Worm (Caenorhabditis elegans): ENCODE results near the gene catp-2.
A peak's percentile ranks its signal among the peaks of the same experiment; 100 is the strongest.

catp-2 gene

DNA sequence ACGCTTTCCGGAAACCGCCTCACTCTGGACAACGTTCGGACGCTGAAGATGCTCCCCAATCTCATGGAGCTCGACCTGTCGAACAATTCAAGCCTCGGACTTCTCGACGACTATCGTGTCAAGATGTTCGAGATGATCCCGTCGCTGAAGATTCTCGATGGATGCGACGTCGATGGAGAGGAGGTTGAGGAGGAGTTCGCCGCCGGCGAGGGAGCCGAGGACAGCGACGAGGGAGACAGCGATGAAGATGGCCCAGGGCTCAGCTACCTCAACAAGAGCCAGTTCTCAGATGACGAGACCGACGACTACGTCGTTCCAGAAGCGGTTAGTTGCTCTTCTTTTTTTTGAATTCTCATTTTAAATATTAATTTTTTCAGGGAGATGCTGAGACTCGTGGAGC, 43.7 kb upstream of the catp-2 start:
- no peak for TF ChIP-seq nhr-77 (tag; optimal IDR thresholded peaks at IDR 0.05)
- TF ChIP-seq sup-37 (GFP tag; optimal IDR thresholded peaks at IDR 0.05), result no peak
- no peak for TF ChIP-seq aha-1 (tag; optimal IDR thresholded peaks at IDR 0.05)
- no peak for TF ChIP-seq vab-15 (tag; optimal IDR thresholded peaks at IDR 0.05)
- no peak for TF ChIP-seq efl-1 (optimal IDR thresholded peaks at IDR 0.05)
- TF ChIP-seq efl-1 (GFP tag; optimal IDR thresholded peaks at IDR 0.05 in 1 of 2), result peak in 1 of 2 experiments; percentile 15
- no peak for TF ChIP-seq tbx-2 (tag; optimal IDR thresholded peaks at IDR 0.05)

DNA sequence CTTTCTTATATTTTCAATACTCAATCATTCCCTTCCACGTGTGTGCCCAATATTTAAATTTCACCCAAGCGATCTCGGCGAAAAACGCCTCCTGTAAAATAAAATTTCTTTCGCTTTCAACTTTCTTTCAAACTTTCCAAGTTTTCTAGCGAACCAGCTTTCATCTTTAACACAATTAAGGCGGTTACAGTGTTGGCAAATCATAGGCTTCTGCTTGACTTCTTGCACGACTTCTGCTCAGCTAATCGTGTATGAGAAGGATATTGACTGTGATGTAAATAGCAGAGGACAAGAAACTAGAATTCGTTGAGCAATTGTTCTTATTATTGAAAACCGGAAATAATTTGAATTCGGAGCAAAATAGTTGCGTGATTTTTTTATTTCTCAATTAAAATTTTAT, 43.2 kb upstream of the catp-2 start:
- TF ChIP-seq lin-14 (GFP tag; optimal IDR thresholded peaks at IDR 0.05) (no peak), aly-2 (tag; optimal IDR thresholded peaks at IDR 0.05) (no peak), nhr-20 (tag; optimal IDR thresholded peaks at IDR 0.05) (no peak), hlh-17 (GFP tag; optimal IDR thresholded peaks at IDR 0.05; ENCODE audit: borderline replicate concordance) (no peak), hpl-2 (GFP tag; optimal IDR thresholded peaks at IDR 0.05) (no peak), lin-35 (GFP tag; optimal IDR thresholded peaks at IDR 0.05) (no peak), pag-3 (tag; optimal IDR thresholded peaks at IDR 0.05; ENCODE audit: borderline replicate concordance, insufficient read depth) (no peak), efl-3 (GFP tag; optimal IDR thresholded peaks at IDR 0.05) (no peak), nhr-28 (tag; optimal IDR thresholded peaks at IDR 0.05) (no peak), tlp-1 (tag; optimal IDR thresholded peaks at IDR 0.05) (no peak), pax-3 (tag; optimal IDR thresholded peaks at IDR 0.05) (no peak), ceh-90 (tag; optimal IDR thresholded peaks at IDR 0.05) (no peak)

DNA sequence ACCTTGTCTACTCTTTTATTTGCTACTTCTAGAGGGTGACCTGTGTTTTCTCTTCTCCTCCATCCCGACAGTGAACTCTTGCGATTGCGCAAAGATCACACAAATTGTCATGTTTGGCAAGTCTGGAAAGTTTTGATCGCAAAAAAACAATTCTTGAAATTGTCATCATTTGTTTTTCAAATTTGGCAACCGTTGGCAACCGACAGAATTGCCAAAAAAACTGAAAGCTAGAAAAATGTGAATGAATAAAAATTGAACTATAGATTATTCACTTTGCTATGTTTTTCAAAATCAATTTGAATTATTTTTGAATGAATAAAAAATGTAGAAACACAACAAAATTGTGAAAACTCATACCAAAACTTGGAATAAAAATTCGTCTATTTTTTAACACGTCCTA, 39.5 kb upstream of the catp-2 start, which contains the start of gene ugt-11:
TSS of gene ugt-11 (minus strand) at position 101 of the 400 bp plus-strand sequence.
- TF ChIP-seq hlh-4 (tag; optimal IDR thresholded peaks at IDR 0.05) (no peak), lin-15B (tag; optimal IDR thresholded peaks at IDR 0.05) (no peak), ama-1 (optimal IDR thresholded peaks at IDR 0.05) (no peak), rnt-1 (tag; optimal IDR thresholded peaks at IDR 0.05) (no peak), pag-3 (tag; optimal IDR thresholded peaks at IDR 0.05; ENCODE audit: borderline replicate concordance, insufficient read depth) (no peak), snpc-4 (tag; optimal IDR thresholded peaks at IDR 0.05) (no peak), vab-15 (tag; optimal IDR thresholded peaks at IDR 0.05) (no peak), unc-98 (GFP tag; IDR thresholded peaks at IDR 0.05) (no peak), efl-1 (optimal IDR thresholded peaks at IDR 0.05) (no peak), efl-1 (GFP tag; optimal IDR thresholded peaks at IDR 0.05 in 1 of 2) (no peak), ceh-8 (GFP tag; optimal IDR thresholded peaks at IDR 0.05) (no peak), ceh-90 (tag; optimal IDR thresholded peaks at IDR 0.05) (no peak)

DNA sequence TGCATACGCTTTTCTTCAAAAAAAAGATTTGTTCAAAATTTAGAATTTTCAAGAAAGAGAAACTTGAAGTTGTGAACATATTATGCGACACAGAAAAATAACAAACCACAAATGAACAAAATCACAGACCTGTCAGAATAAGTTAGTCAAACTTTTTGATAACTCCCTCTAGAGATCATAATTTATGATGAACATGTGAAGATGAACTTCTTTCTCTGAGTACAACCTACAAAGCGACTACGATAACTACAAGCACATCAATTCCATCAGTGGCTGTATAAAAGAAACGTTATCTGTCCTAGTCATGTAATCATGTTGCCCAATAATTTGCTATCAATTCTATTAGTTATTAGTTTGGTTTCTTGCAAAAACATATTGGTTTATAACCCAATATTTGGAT, 38.8 kb upstream of the catp-2 start, which contains the start of gene ugt-9:
TSS of gene ugt-9 (plus strand) at position 305 of the 400 bp plus-strand sequence.
- TF ChIP-seq nhr-90 (tag; optimal IDR thresholded peaks at IDR 0.05; ENCODE audit: poor library complexity), result peak; percentile 39
- TF ChIP-seq nhr-20 (tag; optimal IDR thresholded peaks at IDR 0.05), result peak; percentile 72
- TF ChIP-seq F16B12.6 (tag; optimal IDR thresholded peaks at IDR 0.05), result no peak
- peak in 1 of 2 experiments; percentile 7 for TF ChIP-seq lin-35 (GFP tag; optimal IDR thresholded peaks at IDR 0.05)
- TF ChIP-seq nhr-77 (tag; optimal IDR thresholded peaks at IDR 0.05), result peak; percentile 22
- TF ChIP-seq snu-23 (GFP tag; optimal IDR thresholded peaks at IDR 0.05), result peak; percentile 34
- TF ChIP-seq tbx-2 (tag; optimal IDR thresholded peaks at IDR 0.05), result peak; percentile 41
- TF ChIP-seq tlp-1 (tag; optimal IDR thresholded peaks at IDR 0.05), result no peak
- peak; percentile 36 for TF ChIP-seq nhr-19 (GFP tag; conservative IDR thresholded peaks at IDR 0.05)
- peak in 3 of 6 experiments; percentile 58 to 84 (median 61) for TF ChIP-seq elt-3 (tag; optimal IDR thresholded peaks at IDR 0.05)
- TF ChIP-seq ama-1 (optimal IDR thresholded peaks at IDR 0.05), result no peak
- no peak for TF ChIP-seq efl-1 (optimal IDR thresholded peaks at IDR 0.05)
- peak in 1 of 2 experiments; percentile 32 for TF ChIP-seq efl-1 (GFP tag; optimal IDR thresholded peaks at IDR 0.05 in 1 of 2)
- peak; percentile 77 for TF ChIP-seq nhr-76 (tag; optimal IDR thresholded peaks at IDR 0.05)
- peak; percentile 84 for TF ChIP-seq nhr-85 (tag)
- TF ChIP-seq nhr-71 (tag; optimal IDR thresholded peaks at IDR 0.05), result peak; percentile 57
- no peak for TF ChIP-seq unc-30 (tag; optimal IDR thresholded peaks at IDR 0.05)
- TF ChIP-seq lin-14 (GFP tag; optimal IDR thresholded peaks at IDR 0.05), result peak; percentile 32

Data from whole organism, L1 larva.